Fruit fly (Drosophila melanogaster) whole organism, embryonic: Measurements from ENCODE around the gene CG14718.
A peak's percentile ranks its signal among the peaks of the same experiment; 100 is the strongest.

Experiments
- Bteb2 ChIP-seq: fragments of 200-800 bp; sonication (Bioruptor generic); optimal IDR thresholded peaks from 2 replicates; lab custom pipeline; 2016; ENCODE audit warnings: missing biosample characterization, missing genetic modification characterization
- CG12104 ChIP-seq: fragments of 200-800 bp; sonication (Bioruptor generic); optimal IDR thresholded peaks from 3 replicates; lab custom pipeline; 2016; ENCODE audit warnings: missing biosample characterization, missing genetic modification characterization
- CG12391 ChIP-seq: fragments of 200-800 bp; sonication (Bioruptor generic); optimal IDR thresholded peaks from 3 replicates; lab custom pipeline; 2018; ENCODE audit warnings: missing biosample characterization, mild to moderate bottlenecking, missing genetic modification characterization, moderate library complexity
- CG12769 ChIP-seq: fragments of 200-800 bp; sonication (Bioruptor generic); optimal IDR thresholded peaks from 2 replicates; lab custom pipeline; 2019; ENCODE audit warnings: missing biosample characterization, mild to moderate bottlenecking, missing genetic modification characterization, moderate library complexity
- CG15011 ChIP-seq: fragments of 200-800 bp; sonication (Bioruptor generic); optimal IDR thresholded peaks from 3 replicates; lab custom pipeline; 2018; ENCODE audit warnings: missing biosample characterization, mild to moderate bottlenecking, missing genetic modification characterization
- CG15479 ChIP-seq: fragments of 200-800 bp; sonication (Bioruptor generic); optimal IDR thresholded peaks from 3 replicates; lab custom pipeline; 2019; ENCODE audit warnings: missing biosample characterization, mild to moderate bottlenecking, missing genetic modification characterization, moderate library complexity
- CG17612 ChIP-seq: fragments of 200-800 bp; sonication (Bioruptor generic); IDR thresholded peaks from 2 replicates; pipeline ENCODE4 v1.3.6; 2022; ENCODE audit warnings: missing biosample characterization, missing genetic modification characterization
- CG2199 ChIP-seq: fragments of 200-800 bp; sonication (Bioruptor generic); IDR thresholded peaks from 3 replicates; pipeline ENCODE4 v1.3.6; 2022; ENCODE audit warnings: missing biosample characterization, missing genetic modification characterization
- CG2202 ChIP-seq: fragments of 200-800 bp; sonication (Bioruptor generic); optimal IDR thresholded peaks from 2 replicates; lab custom pipeline; 2018; ENCODE audit warnings: missing biosample characterization, mild to moderate bottlenecking, missing genetic modification characterization
- CG31388 ChIP-seq: fragments of 200-800 bp; sonication (Bioruptor generic); optimal IDR thresholded peaks from 2 replicates; lab custom pipeline; 2016; ENCODE audit warnings: missing biosample characterization, missing genetic modification characterization
- CG32532 ChIP-seq: fragments of 200-800 bp; sonication (Bioruptor generic); IDR thresholded peaks from 2 replicates; pipeline ENCODE4 v1.3.6; 2022; ENCODE audit warnings: missing biosample characterization, missing genetic modification characterization
- CG3838 ChIP-seq: fragments of 200-800 bp; sonication (Bioruptor generic); optimal IDR thresholded peaks from 3 replicates; lab custom pipeline; 2016; ENCODE audit warnings: missing biosample characterization, missing genetic modification characterization
- CG4328 ChIP-seq: fragments of 200-800 bp; sonication (Bioruptor generic); optimal IDR thresholded peaks from 3 replicates; lab custom pipeline; 2017; ENCODE audit warnings: missing biosample characterization, missing genetic modification reagents, missing genetic modification characterization
- CG4820 ChIP-seq: fragments of 200-800 bp; sonication (Bioruptor generic); optimal IDR thresholded peaks from 3 replicates; lab custom pipeline; 2016; ENCODE audit warnings: missing biosample characterization, missing genetic modification characterization
- CG5180 ChIP-seq: fragments of 200-800 bp; sonication (Bioruptor generic); optimal IDR thresholded peaks from 3 replicates; lab custom pipeline; 2017; ENCODE audit warnings: missing biosample characterization, missing genetic modification characterization, mild to moderate bottlenecking, moderate library complexity, missing genetic modification reagents
- CG6765 ChIP-seq: fragments of 200-800 bp; sonication (Bioruptor generic); optimal IDR thresholded peaks from 3 replicates; lab custom pipeline; 2017; ENCODE audit warnings: missing biosample characterization, mild to moderate bottlenecking, missing genetic modification characterization
- CG7372 ChIP-seq: fragments of 200-800 bp; sonication (Bioruptor generic); IDR thresholded peaks from 2 replicates; pipeline ENCODE4 v1.3.6; 2022; ENCODE audit warnings: missing biosample characterization, missing genetic modification characterization
- CG7786 ChIP-seq: fragments of 200-800 bp; sonication (Bioruptor generic); optimal IDR thresholded peaks from 2 replicates; lab custom pipeline; 2016; ENCODE audit warnings: missing biosample characterization, missing genetic modification characterization
- CG8478 ChIP-seq: fragments of >200 bp; optimal IDR thresholded peaks from 2 replicates; lab custom pipeline; 2018
- E2f2 ChIP-seq: fragments of 200-800 bp; sonication (Bioruptor generic); IDR thresholded peaks from 2 replicates; pipeline ENCODE4 v1.3.6; 2022; ENCODE audit warnings: missing biosample characterization, missing genetic modification characterization
- HLH3B ChIP-seq: fragments of 200-800 bp; sonication (Bioruptor generic); IDR thresholded peaks from 2 replicates; pipeline ENCODE4 v1.3.6; 2022; ENCODE audit warnings: missing biosample characterization, missing genetic modification characterization
- HLH54F ChIP-seq: fragments of 200-800 bp; sonication (Bioruptor generic); optimal IDR thresholded peaks from 3 replicates; lab custom pipeline; 2016; ENCODE audit warnings: missing biosample characterization, missing genetic modification characterization
- HmgZ ChIP-seq: fragments of 200-800 bp; sonication (Bioruptor generic); optimal IDR thresholded peaks from 2 replicates; lab custom pipeline; 2018; ENCODE audit warnings: missing biosample characterization, mild to moderate bottlenecking, missing genetic modification characterization
- Hr51 ChIP-seq, 2 experiments: fragments of 200-800 bp; sonication (Bioruptor generic); optimal IDR thresholded peaks; 2 replicates in 1 of 2; 3 replicates in 1 of 2; lab custom pipeline; 2016 to 2018; ENCODE audit warnings: missing biosample characterization in 2 of 2, missing genetic modification characterization in 2 of 2, mild to moderate bottlenecking in 1 of 2, moderate library complexity in 1 of 2
- Optix ChIP-seq: fragments of 200-800 bp; sonication (Bioruptor generic); IDR thresholded peaks from 3 replicates; pipeline ENCODE4 v1.3.6; 2022; ENCODE audit warnings: missing biosample characterization, missing genetic modification characterization
- Ssrp ChIP-seq: fragments of 200-800 bp; sonication (Bioruptor generic); optimal IDR thresholded peaks from 2 replicates; lab custom pipeline; 2018; ENCODE audit warnings: missing biosample characterization, mild to moderate bottlenecking, missing genetic modification characterization, moderate library complexity
- bcd ChIP-seq: fragments of 200-800 bp; sonication (Bioruptor generic); optimal IDR thresholded peaks from 2 replicates; lab custom pipeline; 2017; ENCODE audit warnings: missing biosample characterization, mild to moderate bottlenecking, missing genetic modification characterization
- br ChIP-seq: fragments of >200 bp; optimal IDR thresholded peaks from 2 replicates; lab custom pipeline; 2017
- corto ChIP-seq: fragments of 200-800 bp; sonication (Bioruptor generic); optimal IDR thresholded peaks from 2 replicates; lab custom pipeline; 2016; ENCODE audit warnings: missing biosample characterization, mild to moderate bottlenecking, missing genetic modification characterization, moderate library complexity
- croc ChIP-seq: fragments of 200-800 bp; sonication (Bioruptor generic); conservative IDR thresholded peaks from 3 replicates; pipeline ENCODE4 v1.3.6; 2022; ENCODE audit warnings: missing biosample characterization, missing genetic modification characterization
- dmrt11E ChIP-seq: fragments of 200-800 bp; sonication (Bioruptor generic); optimal IDR thresholded peaks from 3 replicates; lab custom pipeline; 2018; ENCODE audit warnings: missing biosample characterization, mild to moderate bottlenecking, missing genetic modification characterization, moderate library complexity
- dpn ChIP-seq, 2 experiments: fragments of 200-800 bp; sonication (Bioruptor generic); optimal IDR thresholded peaks; 3 replicates each; lab custom pipeline; 2016; ENCODE audit warnings: missing biosample characterization in 2 of 2, missing genetic modification characterization in 2 of 2
- ems ChIP-seq: fragments of 200-800 bp; sonication (Bioruptor generic); optimal IDR thresholded peaks from 3 replicates; lab custom pipeline; 2016; ENCODE audit warnings: missing biosample characterization, missing genetic modification characterization
- exex ChIP-seq: fragments of 200-800 bp; sonication (Bioruptor generic); optimal IDR thresholded peaks from 4 replicates; lab custom pipeline; 2018; ENCODE audit warnings: missing biosample characterization, mild to moderate bottlenecking, missing genetic modification characterization, moderate library complexity
- fd64A ChIP-seq: fragments of 200-800 bp; sonication (Bioruptor generic); optimal IDR thresholded peaks from 3 replicates; lab custom pipeline; 2018; ENCODE audit warnings: missing biosample characterization, mild to moderate bottlenecking, missing genetic modification characterization
- hbn ChIP-seq: fragments of 200-800 bp; sonication (Bioruptor generic); IDR thresholded peaks from 2 replicates; pipeline ENCODE4 v1.3.6; 2022; ENCODE audit warnings: missing biosample characterization, missing genetic modification characterization; ENCODE audit not compliant: partially characterized antibody
- hth ChIP-seq: fragments of >200 bp; optimal IDR thresholded peaks from 2 replicates; lab custom pipeline; 2017; ENCODE audit warnings: inconsistent platforms
- jing ChIP-seq: fragments of 200-800 bp; sonication (Bioruptor generic); optimal IDR thresholded peaks from 2 replicates; lab custom pipeline; 2018; ENCODE audit warnings: missing biosample characterization, mild to moderate bottlenecking, missing genetic modification characterization
- klu ChIP-seq: fragments of 200-800 bp; sonication (Bioruptor generic); IDR thresholded peaks from 2 replicates; pipeline ENCODE4 v1.3.6; 2022; ENCODE audit warnings: missing biosample characterization, missing genetic modification characterization
- kni ChIP-seq: fragments of 200-800 bp; sonication (Bioruptor generic); optimal IDR thresholded peaks from 3 replicates; lab custom pipeline; 2017; ENCODE audit warnings: mild to moderate bottlenecking, missing biosample characterization, missing genetic modification reagents, missing genetic modification characterization
- knrl ChIP-seq: fragments of 200-800 bp; sonication (Bioruptor generic); IDR thresholded peaks from 3 replicates; pipeline ENCODE4 v1.3.6; 2022; ENCODE audit warnings: missing biosample characterization, missing genetic modification characterization; ENCODE audit not compliant: partially characterized antibody
- lab ChIP-seq: fragments of 200-800 bp; sonication (Bioruptor generic); optimal IDR thresholded peaks from 3 replicates; lab custom pipeline; 2017; ENCODE audit warnings: missing biosample characterization, missing genetic modification characterization, mild to moderate bottlenecking, moderate library complexity, missing genetic modification reagents
- luna ChIP-seq: fragments of 200-800 bp; sonication (Bioruptor generic); optimal IDR thresholded peaks from 2 replicates; lab custom pipeline; 2016; ENCODE audit warnings: missing biosample characterization, missing genetic modification characterization
- mam ChIP-seq: fragments of 200-800 bp; sonication (Bioruptor generic); optimal IDR thresholded peaks from 3 replicates; lab custom pipeline; 2016; ENCODE audit warnings: missing biosample characterization, missing genetic modification characterization
- peb ChIP-seq: fragments of 200-800 bp; sonication (Bioruptor generic); IDR thresholded peaks from 2 replicates; pipeline ENCODE4 v1.3.6; 2022; ENCODE audit warnings: missing biosample characterization, missing genetic modification characterization
- pzg ChIP-seq: fragments of 200-800 bp; sonication (Bioruptor generic); optimal IDR thresholded peaks from 3 replicates; lab custom pipeline; 2018; ENCODE audit warnings: missing biosample characterization, mild to moderate bottlenecking, missing genetic modification characterization, moderate library complexity
- run ChIP-seq: fragments of 200-800 bp; sonication (Bioruptor generic); optimal IDR thresholded peaks from 3 replicates; lab custom pipeline; 2018; ENCODE audit warnings: missing biosample characterization, mild to moderate bottlenecking, missing genetic modification characterization
- sd ChIP-seq: fragments of 200-800 bp; sonication (Bioruptor generic); optimal IDR thresholded peaks from 3 replicates; lab custom pipeline; 2018; ENCODE audit warnings: missing biosample characterization, mild to moderate bottlenecking, missing genetic modification characterization, moderate library complexity
- sima ChIP-seq: fragments of 200-800 bp; sonication (Bioruptor generic); optimal IDR thresholded peaks from 2 replicates; lab custom pipeline; 2016; ENCODE audit warnings: missing biosample characterization, missing genetic modification characterization
- so ChIP-seq: fragments of 200-800 bp; sonication (Bioruptor generic); IDR thresholded peaks from 3 replicates; pipeline ENCODE4 v1.3.6; 2022; ENCODE audit warnings: missing biosample characterization, missing genetic modification characterization
- twi ChIP-seq: fragments of 200-800 bp; optimal IDR thresholded peaks from 2 replicates; lab custom pipeline; 2019; ENCODE audit warnings: missing biosample characterization, mild to moderate bottlenecking, missing genetic modification characterization, moderate library complexity

CG14718 gene

dm6 chr3R:11673955-11674663, 26.3 kb upstream of the CG14718 start, which contains the start of gene CG14715 (continued):
- TF ChIP-seq CG15479 (GFP tag; lab: Kevin White, UChicago) (no peak), run (no peak), CG2202 (no peak), CG17612 (GFP tag; lab: Robert Waterston, UW) (no peak), CG31388 (no peak), kni (no peak), so (GFP tag; lab: Robert Waterston, UW) (no peak), Hr51 (GFP tag; optimal IDR thresholded peaks at IDR 0.05; lab: Kevin White, UChicago) (peak in 1 of 2 experiments; percentile 50), ems (no peak), mam (GFP tag; lab: Kevin White, UChicago) (peak; percentile 44), CG6765 (GFP tag; lab: Kevin White, UChicago) (no peak), lab (GFP tag; lab: Kevin White, UChicago) (no peak), dpn (GFP tag; optimal IDR thresholded peaks at IDR 0.05; lab: Kevin White, UChicago) (peak; percentile 42 to 52), twi (no peak), croc (GFP tag; lab: Robert Waterston, UW) (no peak), br (lab: Kevin White, UChicago) (no peak), knrl (GFP tag; lab: Robert Waterston, UW) (peak; percentile 65), CG12769 (tag; lab: Kevin White, UChicago) (no peak), HLH3B (GFP tag; lab: Robert Waterston, UW) (no peak), Bteb2 (no peak), hbn (GFP tag; lab: Robert Waterston, UW) (peak; percentile 37; the same call in 1 of the 2 replicates), CG5180 (GFP tag; lab: Kevin White, UChicago) (no peak), CG15011 (no peak), luna (no peak), fd64A (GFP tag; lab: Kevin White, UChicago) (no peak), sd (tag; lab: Kevin White, UChicago) (no peak), sima (no peak), HmgZ (tag; lab: Kevin White, UChicago) (peak; percentile 67), Optix (GFP tag; lab: Robert Waterston, UW) (no peak), CG7786 (GFP tag; lab: Kevin White, UChicago) (peak; percentile 1), klu (GFP tag; lab: Robert Waterston, UW) (no peak), CG7372 (GFP tag; lab: Robert Waterston, UW) (no peak), CG8478 (lab: Kevin White, UChicago) (no peak), CG4820 (GFP tag; lab: Kevin White, UChicago) (peak; percentile 19), HLH54F (peak; percentile 4), CG3838 (GFP tag; lab: Kevin White, UChicago) (no peak), dmrt11E (peak; percentile 35), CG12104 (no peak), Ssrp (tag; lab: Kevin White, UChicago) (peak; percentile 47), corto (GFP tag; lab: Kevin White, UChicago) (no peak), pzg (GFP tag; lab: Kevin White, UChicago) (peak; percentile 56), peb (GFP tag; lab: Robert Waterston, UW) (no peak), hth (lab: Kevin White, UChicago) (no peak), jing (GFP tag; lab: Kevin White, UChicago) (no peak), CG32532 (GFP tag; lab: Robert Waterston, UW) (peak; percentile 59), CG4328 (GFP tag; lab: Kevin White, UChicago) (no peak), exex (tag; lab: Kevin White, UChicago) (peak; percentile 10), E2f2 (GFP tag; lab: Robert Waterston, UW) (peak; percentile 94), bcd (GFP tag; lab: Kevin White, UChicago) (peak; percentile 25), CG2199 (GFP tag; lab: Robert Waterston, UW) (no peak), CG12391 (peak; percentile 76)
